Worm (Caenorhabditis elegans) whole organism, L4 larva: ENCODE results near the gene Y53C12A.10.
A peak's percentile ranks its signal among the peaks of the same experiment; 100 is the strongest.

Experiments
- F10B5.3 ChIP-seq: sonication (generic microtip); optimal IDR thresholded peaks from 2 replicates; lab custom pipeline; 2016; ENCODE audit warnings: mild to moderate bottlenecking, missing genetic modification characterization, missing compliant biosample characterization
- F26F4.8 ChIP-seq: fragments of 200-800 bp; sonication (Bioruptor generic); conservative IDR thresholded peaks from 2 replicates; pipeline ENCODE4 v1.3.6; 2022; ENCODE audit warnings: missing genetic modification characterization, missing compliant biosample characterization
- F37D6.2 ChIP-seq: sonication (generic microtip); optimal IDR thresholded peaks from 2 replicates; lab custom pipeline; 2016; ENCODE audit warnings: mild to moderate bottlenecking, missing genetic modification characterization, missing compliant biosample characterization
- F44E2.7 ChIP-seq: fragments of 200-800 bp; sonication (Bioruptor generic); IDR thresholded peaks from 2 replicates; pipeline ENCODE4 v2.1.2; 2022; ENCODE audit warnings: missing genetic modification characterization, missing compliant biosample characterization
- Y5F2A.4 ChIP-seq: fragments of 200-800 bp; sonication (Bioruptor generic); optimal IDR thresholded peaks from 2 replicates; lab custom pipeline; 2018; ENCODE audit warnings: mild to moderate bottlenecking, missing genetic modification characterization, missing compliant biosample characterization
- Y75B8A.6 ChIP-seq: fragments of 200-800 bp; sonication (Bioruptor generic); IDR thresholded peaks from 2 replicates; pipeline ENCODE4 v1.3.6; 2022; ENCODE audit warnings: missing genetic modification reagents, missing genetic modification characterization, missing compliant biosample characterization
- attf-4 ChIP-seq: sonication (generic microtip); optimal IDR thresholded peaks from 3 replicates; lab custom pipeline; 2017; ENCODE audit warnings: missing biosample characterization, missing genetic modification characterization
- ceh-62 ChIP-seq: sonication (generic microtip); optimal IDR thresholded peaks from 2 replicates; lab custom pipeline; 2017; ENCODE audit warnings: missing biosample characterization, missing genetic modification characterization
- ceh-82 ChIP-seq: sonication (generic microtip); optimal IDR thresholded peaks from 2 replicates; lab custom pipeline; 2017; ENCODE audit warnings: missing biosample characterization, missing genetic modification characterization
- ces-1 ChIP-seq: fragments of 150-350 bp; sonication (generic microtip); optimal IDR thresholded peaks from 4 replicates; lab custom pipeline; 2014; ENCODE audit warnings: missing biosample characterization, missing genetic modification reagents, missing genetic modification characterization
- ctbp-1 ChIP-seq: fragments of 200-800 bp; sonication (Bioruptor generic); IDR thresholded peaks from 2 replicates; pipeline ENCODE4 v1.3.6; 2022; ENCODE audit warnings: missing genetic modification reagents, missing genetic modification characterization, missing compliant biosample characterization
- daf-19 ChIP-seq: fragments of 200-800 bp; sonication (Bioruptor generic); conservative IDR thresholded peaks from 2 replicates; pipeline ENCODE4 v1.3.6; 2022; ENCODE audit warnings: missing genetic modification characterization, missing compliant biosample characterization
- daf-8 ChIP-seq: fragments of 200-800 bp; sonication (Bioruptor generic); IDR thresholded peaks from 2 replicates; pipeline ENCODE4 v1.3.6; 2022; ENCODE audit warnings: missing genetic modification characterization, missing compliant biosample characterization
- dmd-6 ChIP-seq: fragments of 200-800 bp; sonication (Bioruptor generic); IDR thresholded peaks from 2 replicates; pipeline ENCODE4 v1.3.6; 2022; ENCODE audit warnings: missing genetic modification reagents, missing genetic modification characterization, missing compliant biosample characterization
- dpl-1 ChIP-seq: fragments of 150-350 bp; optimal IDR thresholded peaks from 2 replicates; lab custom pipeline; 2014; ENCODE audit warnings: missing biosample characterization, missing genetic modification reagents, missing genetic modification characterization
- egl-43 ChIP-seq: fragments of 200-800 bp; sonication (Bioruptor generic); IDR thresholded peaks from 2 replicates; pipeline ENCODE4 v1.3.6; 2022; ENCODE audit warnings: missing genetic modification reagents, missing genetic modification characterization, missing compliant biosample characterization
- hif-1 ChIP-seq, 2 experiments: sonication (generic microtip); optimal IDR thresholded peaks; 2 replicates each; lab custom pipeline; 2016 to 2017; ENCODE audit warnings: missing compliant biosample characterization in 2 of 2, missing genetic modification characterization in 2 of 2, missing genetic modification reagents in 2 of 2, missing genotype in 2 of 2, mild to moderate bottlenecking in 1 of 2
- hlh-11 ChIP-seq: fragments of 200-800 bp; sonication (Bioruptor generic); optimal IDR thresholded peaks from 2 replicates; lab custom pipeline; 2018; ENCODE audit warnings: mild to moderate bottlenecking, missing genetic modification characterization, missing compliant biosample characterization
- hlh-30 ChIP-seq: sonication (generic microtip); optimal IDR thresholded peaks from 2 replicates; lab custom pipeline; 2017; ENCODE audit warnings: antibody characterized with exemption, mild to moderate bottlenecking, missing genetic modification characterization, missing compliant biosample characterization; ENCODE audit not compliant: insufficient read depth
- jun-1 ChIP-seq: fragments of 150-350 bp; optimal IDR thresholded peaks from 2 replicates; lab custom pipeline; 2014; ENCODE audit warnings: missing biosample characterization, missing genetic modification reagents, missing genetic modification characterization
- lim-7 ChIP-seq: fragments of 200-800 bp; sonication (Bioruptor generic); IDR thresholded peaks from 2 replicates; pipeline ENCODE4 v1.3.6; 2022; ENCODE audit warnings: missing genetic modification characterization, missing compliant biosample characterization
- lin-1 ChIP-seq: fragments of 200-800 bp; sonication (Bioruptor generic); IDR thresholded peaks from 2 replicates; pipeline ENCODE4 v1.3.6; 2022; ENCODE audit warnings: missing genetic modification reagents, missing genetic modification characterization, missing compliant biosample characterization
- lin-29 ChIP-seq: fragments of 200-800 bp; sonication (Bioruptor generic); IDR thresholded peaks from 2 replicates; pipeline ENCODE4 v1.3.6; 2022; ENCODE audit warnings: missing genetic modification reagents, missing genetic modification characterization, missing compliant biosample characterization
- lin-38 ChIP-seq: fragments of 200-800 bp; sonication (Bioruptor generic); IDR thresholded peaks from 2 replicates; pipeline ENCODE4 v1.3.6; 2022; ENCODE audit warnings: missing genetic modification reagents, missing genetic modification characterization, missing compliant biosample characterization
- madf-5 ChIP-seq, 2 experiments: fragments of 200-800 bp; sonication (Bioruptor generic); IDR thresholded peaks; 2 replicates each; pipeline ENCODE4 v1.3.6; 2022; ENCODE audit warnings: missing compliant biosample characterization in 2 of 2, missing genetic modification characterization in 2 of 2
- mdt-29 ChIP-seq: fragments of 200-800 bp; sonication (Bioruptor generic); IDR thresholded peaks from 2 replicates; pipeline ENCODE4 v1.3.6; 2022; ENCODE audit warnings: missing genetic modification reagents, missing genetic modification characterization, missing compliant biosample characterization
- mep-1 ChIP-seq: fragments of 150-350 bp; sonication (generic microtip); optimal IDR thresholded peaks from 3 replicates; lab custom pipeline; 2014; ENCODE audit warnings: missing biosample characterization, missing genetic modification characterization
- mxl-2 ChIP-seq: fragments of 200-800 bp; sonication (Bioruptor generic); conservative IDR thresholded peaks from 2 replicates; pipeline ENCODE4 v1.3.6; 2022; ENCODE audit warnings: missing genetic modification reagents, missing genetic modification characterization, missing compliant biosample characterization
- mxl-3 ChIP-seq: fragments of 200-800 bp; sonication (Bioruptor generic); optimal IDR thresholded peaks from 2 replicates; lab custom pipeline; 2018; ENCODE audit warnings: mild to moderate bottlenecking, missing genetic modification characterization, missing compliant biosample characterization
- nhr-10 ChIP-seq: fragments of 150-350 bp; optimal IDR thresholded peaks from 2 replicates; lab custom pipeline; 2014; ENCODE audit warnings: missing biosample characterization, missing genetic modification characterization
- nhr-28 ChIP-seq: fragments of 150-350 bp; optimal IDR thresholded peaks from 2 replicates; lab custom pipeline; 2014; ENCODE audit warnings: missing biosample characterization, missing genetic modification characterization
- nhr-42 ChIP-seq: fragments of 200-800 bp; sonication (Bioruptor generic); IDR thresholded peaks from 2 replicates; pipeline ENCODE4 v1.3.6; 2022; ENCODE audit warnings: missing genetic modification characterization, missing compliant biosample characterization
- nhr-6 ChIP-seq: fragments of 150-350 bp; optimal IDR thresholded peaks from 2 replicates; lab custom pipeline; 2014; ENCODE audit warnings: missing biosample characterization, missing genetic modification characterization
- nhr-76 ChIP-seq: fragments of 150-350 bp; optimal IDR thresholded peaks from 2 replicates; lab custom pipeline; 2014; ENCODE audit warnings: missing biosample characterization, missing genetic modification characterization
- nhr-77 ChIP-seq: fragments of 150-350 bp; optimal IDR thresholded peaks from 2 replicates; lab custom pipeline; 2014; ENCODE audit warnings: missing biosample characterization, missing genetic modification characterization
- php-3 ChIP-seq: fragments of 200-800 bp; sonication (Bioruptor generic); IDR thresholded peaks from 2 replicates; pipeline ENCODE4 v1.3.6; 2022; ENCODE audit warnings: missing genetic modification reagents, missing genetic modification characterization, missing compliant biosample characterization
- pqm-1 ChIP-seq: sonication (generic microtip); optimal IDR thresholded peaks from 2 replicates; lab custom pipeline; 2017; ENCODE audit warnings: missing biosample characterization, missing genetic modification characterization
- rbr-2 ChIP-seq: sonication (generic microtip); optimal IDR thresholded peaks from 2 replicates; lab custom pipeline; 2016; ENCODE audit warnings: missing genotype, missing genetic modification characterization, missing compliant biosample characterization
- saeg-2 ChIP-seq: fragments of 200-800 bp; sonication (Bioruptor generic); IDR thresholded peaks from 2 replicates; pipeline ENCODE4 v1.3.6; 2022; ENCODE audit warnings: missing genetic modification reagents, missing genetic modification characterization, missing compliant biosample characterization
- sdz-12 ChIP-seq: fragments of 200-800 bp; sonication (Bioruptor generic); optimal IDR thresholded peaks from 2 replicates; lab custom pipeline; 2018; ENCODE audit warnings: mild to moderate bottlenecking, missing genetic modification characterization, missing compliant biosample characterization
- snpc-1.2 ChIP-seq: fragments of 200-800 bp; sonication (Bioruptor generic); IDR thresholded peaks from 2 replicates; pipeline ENCODE4 v1.3.6; 2022; ENCODE audit warnings: missing genetic modification reagents, missing genetic modification characterization, missing compliant biosample characterization
- snpc-4 ChIP-seq: fragments of 150-350 bp; optimal IDR thresholded peaks from 2 replicates; lab custom pipeline; 2014; ENCODE audit warnings: missing biosample characterization, missing genetic modification characterization
- spr-3 ChIP-seq: fragments of 200-800 bp; sonication (Bioruptor generic); optimal IDR thresholded peaks from 2 replicates; lab custom pipeline; 2018; ENCODE audit warnings: mild to moderate bottlenecking, missing genetic modification characterization, missing compliant biosample characterization
- tag-97 ChIP-seq: fragments of 200-800 bp; sonication (Bioruptor generic); IDR thresholded peaks from 2 replicates; pipeline ENCODE4 v1.3.6; 2022; ENCODE audit warnings: missing genetic modification characterization, missing compliant biosample characterization
- unc-39 ChIP-seq: sonication (generic microtip); optimal IDR thresholded peaks from 2 replicates; lab custom pipeline; 2017; ENCODE audit warnings: missing biosample characterization, missing genetic modification characterization
- unc-62 ChIP-seq, 3 experiments: fragments of 150-350 bp in 1 of 3; sonication (generic microtip); optimal IDR thresholded peaks in 2 of 3; peaks in 1 of 3; 1 replicate in 1 of 3; 2 replicates in 2 of 3; lab custom pipeline; 2014 to 2017; ENCODE audit warnings: missing biosample characterization in 3 of 3, missing genetic modification characterization in 3 of 3, missing genetic modification reagents in 3 of 3, missing genotype in 1 of 3
- vab-7 ChIP-seq: fragments of 200-800 bp; sonication (Bioruptor generic); IDR thresholded peaks from 2 replicates; pipeline ENCODE4 v1.3.6; 2022; ENCODE audit warnings: missing genetic modification reagents, missing genetic modification characterization, missing compliant biosample characterization
- zfp-3 ChIP-seq: fragments of 200-800 bp; sonication (Bioruptor generic); conservative IDR thresholded peaks from 2 replicates; pipeline ENCODE4 v1.3.6; 2022; ENCODE audit warnings: missing genetic modification reagents, missing genetic modification characterization, missing compliant biosample characterization
- zip-2 ChIP-seq: fragments of 150-350 bp; optimal IDR thresholded peaks from 2 replicates; lab custom pipeline; 2014; ENCODE audit warnings: missing biosample characterization, missing genetic modification characterization
- ztf-11 ChIP-seq: fragments of 150-350 bp; optimal IDR thresholded peaks from 2 replicates; lab custom pipeline; 2014; ENCODE audit warnings: missing biosample characterization, missing genetic modification characterization
- ztf-7 ChIP-seq: fragments of 150-350 bp; optimal IDR thresholded peaks from 2 replicates; lab custom pipeline; 2014; ENCODE audit warnings: missing biosample characterization, missing genetic modification characterization

Y53C12A.10 gene

DNA sequence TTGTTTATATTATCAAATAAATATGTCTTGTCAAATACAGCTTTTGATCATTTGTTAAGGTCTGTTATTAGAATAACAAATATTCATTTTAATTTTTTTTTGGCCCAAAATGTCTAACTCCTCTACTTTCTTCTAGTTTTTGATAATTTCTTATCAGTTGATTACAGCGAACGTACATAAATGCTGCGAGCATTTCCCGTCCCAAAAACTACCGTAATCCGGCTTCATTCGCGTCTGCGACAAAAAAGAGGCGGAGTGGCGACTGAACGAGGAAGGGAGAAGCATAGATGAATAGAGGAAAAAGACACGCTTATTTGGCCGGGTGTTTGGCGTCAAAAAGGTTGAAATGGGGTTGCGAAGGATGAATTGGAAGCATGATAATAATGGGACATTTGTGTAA is 35.9 kb upstream of the Y53C12A.10 start (continued):
- TF ChIP-seq attf-4 (tag; lab: Kevin White, UChicago) (no peak), daf-8 (GFP tag; lab: Robert Waterston, UW) (no peak), dmd-6 (GFP tag; lab: Robert Waterston, UW) (peak; percentile 73), tag-97 (GFP tag; lab: Robert Waterston, UW) (no peak), ztf-7 (no peak), Y75B8A.6 (no peak), F10B5.3 (tag; lab: Kevin White, UChicago) (no peak), madf-5 (GFP tag; IDR thresholded peaks at IDR 0.05; lab: Robert Waterston, UW) (no peak), hif-1 (tag; optimal IDR thresholded peaks at IDR 0.05; lab: Kevin White, UChicago) (no peak), lin-29 (GFP tag; lab: Robert Waterston, UW) (no peak), nhr-28 (peak; percentile 60), snpc-1.2 (GFP tag; lab: Robert Waterston, UW) (no peak), unc-39 (tag; lab: Kevin White, UChicago) (no peak), nhr-77 (tag; lab: Kevin White, UChicago) (peak; percentile 39), lin-1 (no peak), daf-19 (GFP tag; lab: Robert Waterston, UW) (no peak), pqm-1 (tag; lab: Kevin White, UChicago) (peak; percentile 90), zfp-3 (GFP tag; lab: Robert Waterston, UW) (no peak), unc-62 (GFP tag; optimal IDR thresholded peaks at IDR 0.05 in 1 of 2; lab: Kevin White, UChicago) (no peak), unc-62 (tag; optimal IDR thresholded peaks at IDR 0.05; lab: Kevin White, UChicago) (no peak), lin-38 (GFP tag; lab: Robert Waterston, UW) (no peak), vab-7 (GFP tag; lab: Robert Waterston, UW) (no peak), saeg-2 (no peak), lim-7 (no peak), nhr-76 (tag; lab: Kevin White, UChicago) (no peak), egl-43 (no peak), nhr-6 (tag; lab: Kevin White, UChicago) (no peak), jun-1 (tag; lab: Kevin White, UChicago) (no peak), rbr-2 (tag; lab: Kevin White, UChicago) (no peak), F44E2.7 (GFP tag; lab: Robert Waterston, UW) (no peak), ceh-82 (tag; lab: Kevin White, UChicago) (no peak), F37D6.2 (tag; lab: Kevin White, UChicago) (no peak), mxl-2 (GFP tag; lab: Robert Waterston, UW) (no peak), php-3 (no peak), ces-1 (GFP tag; lab: Kevin White, UChicago) (no peak), mep-1 (tag; lab: Kevin White, UChicago) (no peak)

DNA sequence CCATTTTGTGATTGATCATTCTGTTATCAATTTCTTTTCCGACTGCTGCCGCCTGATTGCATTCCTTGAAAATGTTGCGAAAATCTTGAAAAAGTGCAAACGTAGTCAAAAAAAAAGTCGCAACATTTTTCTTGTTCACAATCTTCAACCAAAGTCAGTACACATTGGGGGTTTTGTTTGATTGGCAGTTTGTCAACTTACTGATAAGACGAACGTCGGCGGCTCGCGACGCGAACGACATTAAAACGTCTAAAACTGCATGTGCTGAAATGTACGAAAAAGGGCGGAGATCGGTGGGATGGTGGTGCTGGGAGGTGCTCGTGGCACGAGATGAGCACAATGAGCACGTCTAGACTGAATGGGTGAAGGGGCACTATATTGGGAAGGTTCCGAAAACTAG is 34.2 kb upstream of the Y53C12A.10 start:
- TF ChIP-seq hlh-30 (tag; lab: Kevin White, UChicago) (peak; percentile 73), nhr-28 (peak; percentile 62), ztf-7 (no peak), snpc-4 (no peak), sdz-12 (GFP tag; lab: Kevin White, UChicago) (no peak), saeg-2 (0 out of 2 replicates have a peak, but pooled peaks have one; percentile 15), dpl-1 (no peak), hlh-11 (tag; lab: Kevin White, UChicago) (peak; percentile 90), ztf-11 (no peak), ceh-62 (tag; lab: Kevin White, UChicago) (no peak), nhr-42 (GFP tag; lab: Robert Waterston, UW) (0 out of 2 replicates have a peak, but pooled peaks have one; percentile 45), mdt-29 (GFP tag; lab: Robert Waterston, UW) (no peak), F26F4.8 (GFP tag; lab: Robert Waterston, UW) (no peak), dmd-6 (GFP tag; lab: Robert Waterston, UW) (peak; percentile 91), spr-3 (GFP tag; lab: Kevin White, UChicago) (peak; percentile 38), F44E2.7 (GFP tag; lab: Robert Waterston, UW) (no peak), ctbp-1 (GFP tag; lab: Robert Waterston, UW) (no peak), mxl-3 (peak; percentile 61), zip-2 (tag; lab: Kevin White, UChicago) (no peak), Y5F2A.4 (no peak), nhr-10 (tag; lab: Kevin White, UChicago) (no peak), zfp-3 (GFP tag; lab: Robert Waterston, UW) (0 out of 2 replicates have a peak, but pooled peaks have one; percentile 25), lin-29 (GFP tag; lab: Robert Waterston, UW) (no peak), attf-4 (tag; lab: Kevin White, UChicago) (no peak)
